Fruit fly (Drosophila melanogaster): ENCODE measurements around the gene alpha-Est6.

alpha-Est6 gene

DNA sequence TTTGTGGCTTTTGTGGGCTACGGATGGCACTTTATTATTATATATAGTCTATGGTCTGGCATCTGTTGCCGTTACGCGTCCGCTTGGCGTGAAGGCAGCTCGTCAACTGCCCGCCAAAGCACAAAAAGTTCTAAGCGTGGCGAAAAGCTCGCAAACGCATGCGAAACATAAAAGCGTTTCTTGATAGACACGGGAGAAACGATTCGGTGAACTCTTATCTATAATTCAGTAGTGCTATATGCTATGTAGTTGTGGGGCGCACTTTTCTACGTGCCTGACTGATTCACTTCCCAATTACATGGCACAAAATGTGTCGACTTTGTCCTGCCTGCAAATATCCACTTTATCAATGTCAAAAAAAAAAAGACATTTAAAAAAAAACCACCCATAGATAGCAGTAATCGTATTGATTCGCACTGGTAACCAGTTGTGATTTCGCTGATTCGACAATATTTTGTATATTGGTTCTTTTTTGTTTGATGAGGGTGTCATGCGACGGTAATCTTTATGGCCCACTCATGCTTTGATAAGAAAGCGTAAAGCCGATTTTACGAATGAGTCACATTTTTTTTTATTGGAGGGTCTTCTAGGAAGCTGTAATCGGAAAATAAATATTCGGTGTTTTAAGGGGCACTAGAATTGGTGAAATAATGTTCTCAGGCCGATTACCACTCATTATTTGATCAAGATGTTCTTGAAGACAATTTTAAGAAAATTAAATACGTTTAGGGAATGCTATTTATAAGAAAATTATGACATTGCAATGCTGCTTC lies 23.4 kb downstream of the alpha-Est6 start, which contains the start of gene alpha-Est9 (continued):
- TF ChIP-seq B-H1 (GFP tag; IDR thresholded peaks at IDR 0.05) (no peak), Dbx (GFP tag; IDR thresholded peaks at IDR 0.05) (peak; percentile 65; the same call in 2 of the 3 replicates), crc (GFP tag; optimal IDR thresholded peaks at IDR 0.05) (no peak), bigmax (GFP tag; optimal IDR thresholded peaks at IDR 0.05) (no peak), CG7839 (tag; optimal IDR thresholded peaks at IDR 0.05) (no peak), CG4404 (GFP tag; IDR thresholded peaks at IDR 0.05) (no peak), sens-2 (GFP tag; IDR thresholded peaks at IDR 0.05) (no peak)

DNA sequence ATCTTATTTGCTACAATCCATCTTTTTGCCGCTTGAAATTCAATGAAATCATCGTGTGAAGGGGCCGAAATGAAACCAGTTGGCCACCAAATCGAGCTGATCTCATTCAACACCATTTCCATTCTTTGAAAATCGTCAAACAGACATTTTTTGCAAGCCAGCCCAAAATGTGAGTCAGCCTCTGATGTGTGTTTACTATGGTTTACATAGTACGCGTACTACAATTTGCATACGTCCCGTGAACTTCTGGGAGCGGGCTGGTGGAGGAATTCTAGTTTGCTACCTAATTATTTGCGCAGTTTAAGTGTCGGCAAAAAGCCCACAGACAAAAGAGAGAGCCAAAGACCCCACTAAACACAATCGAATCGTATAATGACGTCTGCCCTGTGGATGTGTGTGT lies 25.4 kb downstream of the alpha-Est6 start:
- peak; percentile 15 for TF ChIP-seq sug (tag; optimal IDR thresholded peaks at IDR 0.05)
- TF ChIP-seq sd (tag; optimal IDR thresholded peaks at IDR 0.05), result peak; percentile 48
- peak; percentile 76 for TF ChIP-seq Med (GFP tag)
- TF ChIP-seq chinmo (GFP tag; IDR thresholded peaks at IDR 0.05; ENCODE audit: partially characterized antibody), result 0 out of 4 replicates have a peak, but pooled peaks have one; percentile 40
- no peak for TF ChIP-seq stc (GFP tag; IDR thresholded peaks at IDR 0.05)
- peak; percentile 45 for TF ChIP-seq CG12769 (tag; optimal IDR thresholded peaks at IDR 0.05)
- 0 out of 2 replicates have a peak, but pooled peaks have one; percentile 21 for TF ChIP-seq CG32532 (GFP tag; IDR thresholded peaks at IDR 0.05)
- TF ChIP-seq rib (GFP tag; IDR thresholded peaks at IDR 0.05), result peak; percentile 55; the same call in 1 of the 2 replicates
- no peak for TF ChIP-seq Antp (GFP tag; optimal IDR thresholded peaks at IDR 0.05)

DNA sequence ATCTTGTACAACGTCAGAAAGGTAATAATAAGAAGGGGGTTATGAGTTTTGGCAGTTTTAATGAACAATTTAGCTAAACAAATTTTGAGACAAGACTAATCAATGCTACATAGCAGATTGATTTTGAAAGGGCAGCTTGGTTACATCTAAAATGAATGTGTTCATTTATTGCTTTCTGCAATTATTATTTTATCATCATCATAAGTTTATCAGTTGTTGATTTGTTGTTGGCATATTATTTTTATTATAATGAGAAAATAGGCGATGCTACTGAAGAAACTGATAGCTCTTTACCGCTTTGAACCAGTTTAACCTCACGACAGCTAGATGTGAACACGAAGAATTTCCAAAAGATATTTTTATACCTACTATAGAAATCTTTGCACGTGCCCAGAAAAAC lies 26.3 kb downstream of the alpha-Est6 start, which contains the start of gene Mics1:
Mics1 (minus strand) TSS at position 101 of the 400 bp plus-strand sequence.
- peak; percentile 52 for TF ChIP-seq sd (tag; optimal IDR thresholded peaks at IDR 0.05)
- no peak for TF ChIP-seq CG14050 (GFP tag; IDR thresholded peaks at IDR 0.05)
- no peak for TF ChIP-seq CG2889 (GFP tag; IDR thresholded peaks at IDR 0.05)
- no peak for TF ChIP-seq gce (GFP tag; IDR thresholded peaks at IDR 0.05)
- TF ChIP-seq Atf3 (GFP tag; optimal IDR thresholded peaks at IDR 0.05), result no peak
- no peak for TF ChIP-seq CG16815 (GFP tag; optimal IDR thresholded peaks at IDR 0.05)
- no peak for TF ChIP-seq CG30431 (GFP tag; optimal IDR thresholded peaks at IDR 0.05)
- TF ChIP-seq gem (tag; optimal IDR thresholded peaks at IDR 0.05), result peak; percentile 44

DNA sequence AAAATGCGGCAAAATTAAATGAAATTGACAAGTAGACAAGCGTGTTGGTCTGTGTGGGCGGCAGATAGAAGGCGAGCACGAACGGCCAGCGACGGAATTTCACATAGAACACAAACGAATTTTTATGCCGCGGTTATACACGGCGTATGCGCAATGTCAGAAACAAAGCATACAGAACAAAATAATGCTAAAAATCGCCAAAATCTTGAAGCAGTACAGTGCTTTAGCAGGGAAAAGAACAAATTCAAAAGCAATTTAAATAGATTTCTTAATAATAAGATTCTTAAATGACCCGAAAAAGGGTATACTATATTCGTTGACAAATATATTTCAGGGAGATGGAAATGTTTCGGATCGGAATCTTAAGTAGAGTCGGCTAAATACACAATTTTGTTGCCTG lies 28.1 kb downstream of the alpha-Est6 start:
- TF ChIP-seq HLH4C (GFP tag; IDR thresholded peaks at IDR 0.05; ENCODE audit: partially characterized antibody) (no peak), Ets97D (GFP tag; optimal IDR thresholded peaks at IDR 0.05) (no peak), CG7963 (GFP tag; IDR thresholded peaks at IDR 0.05; ENCODE audit: partially characterized antibody) (no peak), sob (GFP tag; IDR thresholded peaks at IDR 0.05) (peak; percentile 43; the same call in 1 of the 2 replicates), CG14667 (GFP tag; IDR thresholded peaks at IDR 0.05) (no peak), CG11504 (tag; optimal IDR thresholded peaks at IDR 0.05) (peak; percentile 50), CoRest (tag; optimal IDR thresholded peaks at IDR 0.05) (peak; percentile 30), pum (GFP tag; optimal IDR thresholded peaks at IDR 0.05) (no peak), shn (GFP tag; optimal IDR thresholded peaks at IDR 0.05) (no peak), CG11695 (GFP tag; IDR thresholded peaks at IDR 0.05) (0 out of 3 replicates have a peak, but pooled peaks have one; percentile 46), stc (GFP tag; IDR thresholded peaks at IDR 0.05) (no peak), Dp (GFP tag; optimal IDR thresholded peaks at IDR 0.05) (no peak), zfh2 (GFP tag; optimal IDR thresholded peaks at IDR 0.05) (peak; percentile 28), Pdp1 (GFP tag; optimal IDR thresholded peaks at IDR 0.05) (peak in 1 of 2 experiments; percentile 9), CG17612 (GFP tag; IDR thresholded peaks at IDR 0.05) (0 out of 2 replicates have a peak, but pooled peaks have one; percentile 24), eve (GFP tag; optimal IDR thresholded peaks at IDR 0.05) (peak in 1 of 2 experiments; percentile 21), Xrp1 (GFP tag; IDR thresholded peaks at IDR 0.05) (no peak), NK7.1 (GFP tag; optimal IDR thresholded peaks at IDR 0.05) (no peak), CG14014 (GFP tag; IDR thresholded peaks at IDR 0.05) (peak; percentile 42; the same call in 1 of the 2 replicates), CG7556 (GFP tag; optimal IDR thresholded peaks at IDR 0.05) (no peak), CG12769 (tag; optimal IDR thresholded peaks at IDR 0.05) (peak; percentile 53), CG17328 (GFP tag; IDR thresholded peaks at IDR 0.05) (peak; percentile 11; the same call in 1 of the 2 replicates), CG14441 (GFP tag; IDR thresholded peaks at IDR 0.05) (peak; percentile 43; the same call in 1 of the 2 replicates), CG32767 (GFP tag; IDR thresholded peaks at IDR 0.05) (0 out of 2 replicates have a peak, but pooled peaks have one; percentile 40)
